Fruit fly (Drosophila melanogaster) Kc167 (cell line): Measurements from ENCODE around the gene nrv1.

Source experiments
- Sin3A ChIP-seq: fragments of >200 bp; optimal IDR thresholded peaks from 2 replicates; lab custom pipeline; 2018; ENCODE audit warnings: missing external identifiers
- h ChIP-seq: fragments of >200 bp; optimal IDR thresholded peaks from 3 replicates; lab custom pipeline; 2018; ENCODE audit warnings: missing external identifiers
- ttk ChIP-seq: sonication (Bioruptor generic); optimal IDR thresholded peaks from 2 replicates; lab custom pipeline; 2017; ENCODE audit warnings: missing external identifiers

dm6 chr2L:6773645-6774044 lies 13.0 kb downstream of the nrv1 start, which contains the start of gene CG17378:
- TF ChIP-seq Sin3A (lab: Kevin White, UChicago): no peak
- TF ChIP-seq h (lab: Kevin White, UChicago): no peak
- no peak for TF ChIP-seq ttk (lab: Kevin White, UChicago)
